Worm (Caenorhabditis elegans) whole organism, late embryonic: Measurements from ENCODE around the gene let-754.

Experiments used
- K09A11.1 ChIP-seq: sonication (generic microtip); optimal IDR thresholded peaks from 2 replicates; lab custom pipeline; 2017; ENCODE audit warnings: antibody characterized with exemption, mild to moderate bottlenecking, missing genetic modification characterization, missing compliant biosample characterization; ENCODE audit not compliant: insufficient read depth
- Y22D7AL.16 ChIP-seq: sonication (generic microtip); optimal IDR thresholded peaks from 2 replicates; lab custom pipeline; 2016; ENCODE audit warnings: missing genetic modification characterization, missing compliant biosample characterization
- ceh-24 ChIP-seq: sonication (generic microtip); optimal IDR thresholded peaks from 2 replicates; lab custom pipeline; 2016; ENCODE audit warnings: mild to moderate bottlenecking, missing genetic modification characterization, missing compliant biosample characterization
- ceh-45 ChIP-seq: fragments of 200-800 bp; sonication (Bioruptor generic); IDR thresholded peaks from 2 replicates; pipeline ENCODE4 v1.3.6; 2022; ENCODE audit warnings: missing genetic modification reagents, missing genetic modification characterization, missing compliant biosample characterization
- ceh-48 ChIP-seq: sonication (generic microtip); optimal IDR thresholded peaks from 2 replicates; lab custom pipeline; 2016; ENCODE audit warnings: missing genetic modification characterization, inconsistent platforms, missing compliant biosample characterization
- ceh-6 ChIP-seq: fragments of 200-800 bp; sonication (Bioruptor generic); optimal IDR thresholded peaks from 2 replicates; lab custom pipeline; 2018; ENCODE audit warnings: mild to moderate bottlenecking, missing genetic modification characterization, missing compliant biosample characterization
- dmd-4 ChIP-seq: sonication (generic microtip); optimal IDR thresholded peaks from 2 replicates; lab custom pipeline; 2016; ENCODE audit warnings: borderline replicate concordance, missing genetic modification characterization, missing compliant biosample characterization
- fax-1 ChIP-seq: sonication (generic microtip); optimal IDR thresholded peaks from 2 replicates; lab custom pipeline; 2016; ENCODE audit warnings: missing genotype, missing genetic modification characterization, missing compliant biosample characterization
- gmeb-2 ChIP-seq: sonication (generic microtip); optimal IDR thresholded peaks from 2 replicates; lab custom pipeline; 2016; ENCODE audit warnings: missing genetic modification characterization, inconsistent platforms, missing compliant biosample characterization
- hlh-15 ChIP-seq: sonication (generic microtip); optimal IDR thresholded peaks from 2 replicates; lab custom pipeline; 2016; ENCODE audit warnings: missing genetic modification characterization, missing compliant biosample characterization
- hlh-30 ChIP-seq: sonication (generic microtip); optimal IDR thresholded peaks from 2 replicates; lab custom pipeline; 2017; ENCODE audit warnings: antibody characterized with exemption, missing genetic modification characterization, missing compliant biosample characterization; ENCODE audit not compliant: insufficient read depth
- hlh-6 ChIP-seq: sonication (generic microtip); optimal IDR thresholded peaks from 2 replicates; lab custom pipeline; 2016; ENCODE audit warnings: missing genotype, missing genetic modification characterization, missing compliant biosample characterization
- hlh-8 ChIP-seq: sonication (generic microtip); optimal IDR thresholded peaks from 2 replicates; lab custom pipeline; 2016; ENCODE audit warnings: missing genotype, missing genetic modification characterization, missing compliant biosample characterization
- madf-2 ChIP-seq: sonication (generic microtip); optimal IDR thresholded peaks from 2 replicates; lab custom pipeline; 2017; ENCODE audit warnings: missing genetic modification characterization, missing compliant biosample characterization
- nhr-11 ChIP-seq: fragments of 150-350 bp; optimal IDR thresholded peaks from 2 replicates; lab custom pipeline; 2014; ENCODE audit warnings: missing biosample characterization, missing genetic modification characterization
- odd-2 ChIP-seq: sonication (generic microtip); optimal IDR thresholded peaks from 2 replicates; lab custom pipeline; 2017; ENCODE audit warnings: antibody characterized with exemption, mild to moderate bottlenecking, missing genetic modification characterization, missing compliant biosample characterization
- pag-3 ChIP-seq: sonication (generic microtip); optimal IDR thresholded peaks from 2 replicates; lab custom pipeline; 2016; ENCODE audit warnings: missing compliant biosample characterization, missing genetic modification characterization, borderline replicate concordance
- pat-9 ChIP-seq: fragments of 200-800 bp; sonication (Bioruptor generic); optimal IDR thresholded peaks from 2 replicates; lab custom pipeline; 2018; ENCODE audit warnings: mild to moderate bottlenecking, missing genetic modification characterization, moderate library complexity, missing compliant biosample characterization
- pha-2 ChIP-seq: sonication (generic microtip); optimal IDR thresholded peaks from 2 replicates; lab custom pipeline; 2017; ENCODE audit warnings: mild to moderate bottlenecking, missing genetic modification characterization, missing compliant biosample characterization
- pqm-1 ChIP-seq: sonication (generic microtip); optimal IDR thresholded peaks from 2 replicates; lab custom pipeline; 2016; ENCODE audit warnings: missing genetic modification characterization, missing compliant biosample characterization
- pros-1 ChIP-seq: fragments of 150-350 bp; optimal IDR thresholded peaks from 2 replicates; lab custom pipeline; 2014; ENCODE audit warnings: missing biosample characterization, missing genetic modification reagents, missing genetic modification characterization
- sdc-2 ChIP-seq: sonication (generic microtip); optimal IDR thresholded peaks from 2 replicates; lab custom pipeline; 2016; ENCODE audit warnings: missing genotype, missing genetic modification characterization, missing compliant biosample characterization
- sox-2 ChIP-seq: fragments of 200-800 bp; sonication (Bioruptor generic); IDR thresholded peaks from 2 replicates; pipeline ENCODE4 v1.3.6; 2022; ENCODE audit warnings: missing genetic modification reagents, missing genetic modification characterization, missing compliant biosample characterization
- sox-4 ChIP-seq: sonication (generic microtip); optimal IDR thresholded peaks from 2 replicates; lab custom pipeline; 2017; ENCODE audit warnings: mild to moderate bottlenecking, missing genetic modification characterization, inconsistent platforms, missing compliant biosample characterization
- unc-3 ChIP-seq, 2 experiments: fragments of 200-800 bp in 1 of 2; sonication (Bioruptor generic) in 1 of 2; sonication (generic microtip) in 1 of 2; conservative IDR thresholded peaks in 1 of 2; optimal IDR thresholded peaks in 1 of 2; 2 replicates each; pipeline versions ENCODE4 v1.3.6 to Lab custom; 2016 to 2022; ENCODE audit warnings: missing compliant biosample characterization in 2 of 2, missing genetic modification characterization in 2 of 2, missing genetic modification reagents in 1 of 2
- unc-42 ChIP-seq: sonication (generic microtip); optimal IDR thresholded peaks from 2 replicates; lab custom pipeline; 2016; ENCODE audit warnings: missing genotype, missing genetic modification characterization, missing compliant biosample characterization
- unc-55 ChIP-seq: sonication (generic microtip); optimal IDR thresholded peaks from 2 replicates; lab custom pipeline; 2017; ENCODE audit warnings: missing biosample characterization, missing genetic modification reagents, missing genetic modification characterization
- unc-86 ChIP-seq: sonication (generic microtip); optimal IDR thresholded peaks from 2 replicates; lab custom pipeline; 2016; ENCODE audit warnings: missing genetic modification characterization, missing compliant biosample characterization
- zip-5 ChIP-seq: sonication (generic microtip); optimal IDR thresholded peaks from 2 replicates; lab custom pipeline; 2016; ENCODE audit warnings: missing genetic modification characterization, missing compliant biosample characterization
- ztf-16 ChIP-seq: sonication (generic microtip); optimal IDR thresholded peaks from 2 replicates; lab custom pipeline; 2017; ENCODE audit warnings: missing genetic modification characterization, missing compliant biosample characterization

let-754 gene

DNA sequence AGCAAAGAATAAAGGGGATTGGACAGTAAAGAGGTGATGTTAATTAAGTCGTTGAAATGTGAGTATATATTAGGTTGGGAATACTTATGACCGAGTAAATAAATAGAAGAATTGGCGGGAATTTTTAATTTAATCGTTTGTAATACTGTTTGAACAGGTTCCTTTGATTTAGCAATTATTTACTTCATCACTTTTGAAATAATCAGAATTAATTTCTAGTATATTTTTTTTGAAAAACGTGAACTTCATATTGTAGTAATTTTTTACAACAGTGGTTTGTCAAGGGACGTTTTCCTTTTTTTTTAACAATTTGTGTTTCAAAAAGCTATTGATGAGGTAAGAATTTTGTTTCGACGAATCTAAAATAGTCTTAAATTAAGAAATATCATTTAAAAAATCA, 30.9 kb downstream of the let-754 start, which contains the start of gene C29E4.17:
Gene C29E4.17, plus strand, starts transcription at position 301 of the 400 bp plus-strand sequence.
- TF ChIP-seq ceh-45 (GFP tag; lab: Robert Waterston, UW): no peak
- no peak for TF ChIP-seq unc-55 (GFP tag; lab: Kevin White, UChicago)
- no peak for TF ChIP-seq unc-3 (GFP tag; conservative IDR thresholded peaks at IDR 0.05; lab: Robert Waterston, UW)
- TF ChIP-seq unc-3 (tag; optimal IDR thresholded peaks at IDR 0.05; lab: Kevin White, UChicago): no peak
- TF ChIP-seq madf-2 (tag; lab: Kevin White, UChicago): no peak
- no peak for TF ChIP-seq pha-2 (tag; lab: Kevin White, UChicago)
- no peak for TF ChIP-seq odd-2 (tag; lab: Kevin White, UChicago)
- no peak for TF ChIP-seq ceh-24 (tag; lab: Kevin White, UChicago)
- TF ChIP-seq gmeb-2: no peak
- no peak for TF ChIP-seq ceh-48 (tag; lab: Kevin White, UChicago)
- TF ChIP-seq K09A11.1 (tag; lab: Kevin White, UChicago): no peak
- TF ChIP-seq zip-5 (tag; lab: Kevin White, UChicago): no peak

DNA sequence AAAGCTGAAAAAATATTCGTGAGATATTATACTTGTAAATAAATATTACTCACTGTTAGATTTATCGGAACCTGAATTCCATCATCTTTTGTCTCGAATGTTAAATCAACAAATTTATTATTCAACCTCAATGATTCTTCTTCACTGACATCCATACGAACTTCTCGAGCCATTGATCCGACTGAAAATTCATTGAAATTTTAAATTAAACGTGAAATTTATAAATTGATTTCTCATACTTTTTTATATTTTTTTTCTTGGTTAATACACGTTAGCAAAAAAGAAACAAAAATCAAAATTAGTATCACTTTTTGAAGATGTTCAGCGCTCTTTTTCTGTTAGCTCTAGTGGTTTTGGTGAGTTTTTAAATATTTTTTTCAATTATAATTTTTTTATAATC, 33.3 kb downstream of the let-754 start, which contains the start of gene C29E4.14:
Gene C29E4.14, plus strand, starts transcription at position 301 of the 400 bp plus-strand sequence.
- no peak for TF ChIP-seq pag-3 (tag; lab: Kevin White, UChicago)
- no peak for TF ChIP-seq hlh-30 (tag; lab: Kevin White, UChicago)
- no peak for TF ChIP-seq unc-55 (GFP tag; lab: Kevin White, UChicago)
- TF ChIP-seq hlh-8 (tag; lab: Kevin White, UChicago): no peak
- no peak for TF ChIP-seq unc-42
- TF ChIP-seq dmd-4 (tag; lab: Kevin White, UChicago): no peak
- no peak for TF ChIP-seq sox-4 (tag; lab: Kevin White, UChicago)
- no peak for TF ChIP-seq pqm-1 (tag; lab: Kevin White, UChicago)
- TF ChIP-seq sox-2 (GFP tag; lab: Robert Waterston, UW): no peak

DNA sequence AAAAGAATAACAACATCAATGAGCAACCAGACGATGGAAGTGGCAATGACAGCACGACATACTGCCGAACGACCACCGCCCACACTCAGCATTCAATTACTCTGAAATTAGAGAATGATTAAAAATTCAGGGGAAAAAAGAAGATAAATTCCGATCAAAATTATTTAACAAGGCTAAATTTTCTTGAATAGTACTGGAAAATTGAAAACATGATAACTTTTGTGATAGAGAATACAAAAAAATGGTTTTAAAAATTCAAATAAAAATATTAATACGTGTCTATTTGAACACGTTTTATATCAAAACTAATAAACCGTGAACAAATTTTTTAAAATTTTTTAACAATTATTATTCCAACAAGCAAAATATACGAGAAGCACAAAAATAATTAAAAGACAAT, 35.4 kb downstream of the let-754 start, which contains the start of gene gly-3:
Gene gly-3, minus strand, starts transcription at position 101 of the 400 bp plus-strand sequence.
- TF ChIP-seq ztf-16 (no peak), nhr-11 (tag; lab: Kevin White, UChicago) (no peak), unc-86 (no peak), ceh-6 (GFP tag; lab: Kevin White, UChicago) (no peak), hlh-15 (tag; lab: Kevin White, UChicago) (no peak), madf-2 (tag; lab: Kevin White, UChicago) (no peak), Y22D7AL.16 (tag; lab: Kevin White, UChicago) (no peak)

DNA sequence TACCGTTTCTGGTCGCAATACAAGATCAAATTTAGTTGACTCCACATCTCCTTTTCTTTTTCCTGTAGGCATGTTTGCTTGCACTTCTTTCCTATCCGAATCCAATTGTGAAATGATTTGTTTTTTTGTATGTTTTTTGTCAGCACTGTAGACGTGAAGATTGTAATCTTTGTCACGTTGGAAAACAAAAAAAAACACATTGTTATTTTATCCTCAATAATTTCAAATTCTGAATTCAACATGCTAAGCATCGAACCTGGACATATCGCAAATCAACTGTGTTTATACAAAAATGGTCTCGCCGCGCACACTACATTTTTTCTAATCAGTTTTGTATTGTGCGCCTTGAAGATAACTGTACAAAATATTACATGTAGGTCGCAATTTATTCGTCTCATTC, 39.6 kb downstream of the let-754 start, which contains the start of gene ZK688.12:
Gene ZK688.12, minus strand, starts transcription at position 101 of the 400 bp plus-strand sequence.
- TF ChIP-seq sdc-2 (tag; lab: Kevin White, UChicago) (no peak), pros-1 (no peak), pag-3 (tag; lab: Kevin White, UChicago) (no peak), nhr-11 (tag; lab: Kevin White, UChicago) (no peak), sox-4 (tag; lab: Kevin White, UChicago) (no peak), K09A11.1 (tag; lab: Kevin White, UChicago) (no peak), ceh-24 (tag; lab: Kevin White, UChicago) (no peak), pat-9 (tag; lab: Kevin White, UChicago) (no peak), fax-1 (tag; lab: Kevin White, UChicago) (no peak), ceh-45 (GFP tag; lab: Robert Waterston, UW) (no peak)
- TF ChIP-seq, all 69 proteins: peak for 0

DNA sequence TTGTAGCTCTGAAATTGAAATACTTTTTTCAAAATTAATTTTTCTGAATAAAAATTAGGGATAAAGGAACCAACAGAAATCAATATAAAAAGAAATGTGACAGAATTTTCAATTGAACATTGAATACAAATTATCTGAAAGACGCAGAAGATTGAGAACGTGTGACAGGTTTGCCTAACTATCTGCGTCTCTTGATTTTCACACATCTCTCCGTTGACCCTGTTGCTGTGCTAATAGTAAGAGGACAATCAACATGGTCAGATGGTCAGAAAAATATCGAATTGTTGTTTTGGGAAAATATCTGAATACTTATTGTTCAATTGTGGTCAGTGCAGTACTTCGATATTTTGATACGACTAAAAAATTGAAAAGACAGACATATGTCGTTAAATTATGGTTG, 41.5 kb downstream of the let-754 start, which contains the start of gene ZK688.7:
Gene ZK688.7, minus strand, starts transcription at position 14 of the 400 bp plus-strand sequence.
- peak; percentile 81 for TF ChIP-seq hlh-30 (tag; lab: Kevin White, UChicago)
- TF ChIP-seq hlh-6 (tag; lab: Kevin White, UChicago): no peak
